Fruit fly (Drosophila melanogaster) whole organism, embryonic: ENCODE measurements around the gene Rilpl.

ENCODE experiments used
- Abd-B ChIP-seq: fragments of 200-800 bp; sonication (Bioruptor generic); optimal IDR thresholded peaks from 2 replicates; lab custom pipeline; 2018; ENCODE audit warnings: missing biosample characterization, mild to moderate bottlenecking, missing genetic modification characterization, moderate library complexity
- B-H2 ChIP-seq: fragments of 200-800 bp; sonication (Bioruptor generic); optimal IDR thresholded peaks from 2 replicates; lab custom pipeline; 2018; ENCODE audit warnings: missing biosample characterization, mild to moderate bottlenecking, missing genetic modification characterization
- CG12744 ChIP-seq: fragments of 200-800 bp; sonication (Bioruptor generic); optimal IDR thresholded peaks from 2 replicates; lab custom pipeline; 2016; ENCODE audit warnings: missing biosample characterization, missing genetic modification characterization
- CG14441 ChIP-seq: fragments of 200-800 bp; sonication (Bioruptor generic); IDR thresholded peaks from 2 replicates; pipeline ENCODE4 v1.3.6; 2022; ENCODE audit warnings: missing biosample characterization, missing genetic modification characterization
- CG14860 ChIP-seq: fragments of 200-800 bp; sonication (Bioruptor generic); IDR thresholded peaks from 3 replicates; pipeline ENCODE4 v1.3.6; 2022; ENCODE audit warnings: missing biosample characterization, missing genetic modification characterization; ENCODE audit not compliant: partially characterized antibody
- CG33213 ChIP-seq: fragments of 200-800 bp; sonication (Bioruptor generic); optimal IDR thresholded peaks from 3 replicates; lab custom pipeline; 2016; ENCODE audit warnings: missing biosample characterization, missing genetic modification characterization
- CG33557 ChIP-seq: fragments of 200-800 bp; sonication (Bioruptor generic); optimal IDR thresholded peaks from 2 replicates; lab custom pipeline; 2019; ENCODE audit warnings: missing biosample characterization, mild to moderate bottlenecking, missing genetic modification characterization, moderate library complexity
- CG34422 ChIP-seq: fragments of 200-800 bp; sonication (Bioruptor generic); IDR thresholded peaks from 3 replicates; pipeline ENCODE4 v1.3.6; 2022; ENCODE audit warnings: missing biosample characterization, missing genetic modification characterization
- CG42726 ChIP-seq: fragments of 200-800 bp; sonication (Bioruptor generic); IDR thresholded peaks from 2 replicates; pipeline ENCODE4 v1.3.6; 2022; ENCODE audit warnings: missing biosample characterization, missing genetic modification characterization; ENCODE audit not compliant: partially characterized antibody
- CG4282 ChIP-seq: fragments of 200-800 bp; sonication (Bioruptor generic); optimal IDR thresholded peaks from 2 replicates; lab custom pipeline; 2016; ENCODE audit warnings: missing biosample characterization, missing genetic modification characterization
- CG6689 ChIP-seq: fragments of 200-800 bp; sonication (Bioruptor generic); IDR thresholded peaks from 2 replicates; pipeline ENCODE4 v1.3.6; 2022; ENCODE audit warnings: missing biosample characterization, missing genetic modification characterization
- CG8944 ChIP-seq: fragments of 200-800 bp; sonication (Bioruptor generic); optimal IDR thresholded peaks from 3 replicates; lab custom pipeline; 2016; ENCODE audit warnings: missing biosample characterization, missing genetic modification characterization
- CG9437 ChIP-seq: fragments of 200-800 bp; sonication (Bioruptor generic); optimal IDR thresholded peaks from 2 replicates; lab custom pipeline; 2018; ENCODE audit warnings: missing biosample characterization, mild to moderate bottlenecking, missing genetic modification characterization
- CHES-1-like ChIP-seq: fragments of 200-800 bp; sonication (Bioruptor generic); optimal IDR thresholded peaks from 2 replicates; lab custom pipeline; 2016; ENCODE audit warnings: missing biosample characterization, missing genetic modification characterization
- CTCF ChIP-seq: fragments of 200-800 bp; sonication (Bioruptor generic); optimal IDR thresholded peaks from 2 replicates; lab custom pipeline; 2017; ENCODE audit warnings: missing biosample characterization, mild to moderate bottlenecking, missing genetic modification characterization, moderate library complexity
- Dek ChIP-seq: fragments of 200-800 bp; sonication (Bioruptor generic); optimal IDR thresholded peaks from 3 replicates; lab custom pipeline; 2019; ENCODE audit warnings: missing biosample characterization, mild to moderate bottlenecking, missing genetic modification characterization, moderate library complexity
- Eip74EF ChIP-seq, 2 experiments: fragments of 200-800 bp in 1 of 2; fragments of >200 bp in 1 of 2; sonication (Bioruptor generic) in 1 of 2; optimal IDR thresholded peaks; 2 replicates each; lab custom pipeline; 2017 to 2019; ENCODE audit warnings: missing biosample characterization in 2 of 2, missing genetic modification characterization in 2 of 2, mild to moderate bottlenecking in 1 of 2, moderate library complexity in 1 of 2
- HLH3B ChIP-seq: fragments of 200-800 bp; sonication (Bioruptor generic); IDR thresholded peaks from 2 replicates; pipeline ENCODE4 v1.3.6; 2022; ENCODE audit warnings: missing biosample characterization, missing genetic modification characterization
- Lhr ChIP-seq: fragments of 200-800 bp; sonication (Bioruptor generic); optimal IDR thresholded peaks from 3 replicates; lab custom pipeline; 2017; ENCODE audit warnings: mild to moderate bottlenecking, missing biosample characterization, missing genetic modification reagents, missing genetic modification characterization
- MTF-1 ChIP-seq: fragments of 200-800 bp; sonication (Bioruptor generic); optimal IDR thresholded peaks from 2 replicates; lab custom pipeline; 2018; ENCODE audit warnings: missing biosample characterization, mild to moderate bottlenecking, missing genetic modification characterization, borderline replicate concordance
- Max ChIP-seq: fragments of 200-800 bp; sonication (Bioruptor generic); optimal IDR thresholded peaks from 2 replicates; lab custom pipeline; 2016; ENCODE audit warnings: missing biosample characterization, mild to moderate bottlenecking, missing genetic modification characterization
- Mrtf ChIP-seq: fragments of 200-800 bp; sonication (Bioruptor generic); IDR thresholded peaks from 3 replicates; pipeline ENCODE4 v1.3.6; 2022; ENCODE audit warnings: missing biosample characterization, missing genetic modification characterization
- Nf-YA ChIP-seq: fragments of 200-800 bp; sonication (Bioruptor generic); IDR thresholded peaks from 2 replicates; pipeline ENCODE4 v1.3.6; 2022; ENCODE audit warnings: missing biosample characterization, missing genetic modification characterization
- Pdp1 ChIP-seq, 2 experiments: fragments of 200-800 bp; sonication (Bioruptor generic); optimal IDR thresholded peaks; 3 replicates each; lab custom pipeline; 2016; ENCODE audit warnings: missing biosample characterization in 2 of 2, missing genetic modification characterization in 2 of 2, mild to moderate bottlenecking in 1 of 2, moderate library complexity in 1 of 2
- Poxn ChIP-seq: fragments of 200-800 bp; sonication (Bioruptor generic); IDR thresholded peaks from 2 replicates; pipeline ENCODE4 v1.3.6; 2022; ENCODE audit warnings: missing biosample characterization, missing genetic modification characterization
- Ptx1 ChIP-seq: fragments of 200-800 bp; sonication (Bioruptor generic); IDR thresholded peaks from 2 replicates; pipeline ENCODE4 v1.3.6; 2022; ENCODE audit warnings: missing biosample characterization, missing genetic modification characterization
- Rfx ChIP-seq: fragments of 200-800 bp; sonication (Bioruptor generic); IDR thresholded peaks from 2 replicates; pipeline ENCODE4 v1.3.6; 2022; ENCODE audit warnings: missing biosample characterization, missing genetic modification characterization
- Tbp ChIP-seq: fragments of >200 bp; optimal IDR thresholded peaks from 2 replicates; lab custom pipeline; 2018; ENCODE audit warnings: missing biosample characterization, missing genetic modification characterization
- Xbp1 ChIP-seq: fragments of 200-800 bp; sonication (Bioruptor generic); optimal IDR thresholded peaks from 3 replicates; lab custom pipeline; 2016; ENCODE audit warnings: missing biosample characterization, mild to moderate bottlenecking, missing genetic modification characterization
- ara ChIP-seq: fragments of 200-800 bp; sonication (Bioruptor generic); IDR thresholded peaks from 2 replicates; pipeline ENCODE4 v1.3.6; 2022; ENCODE audit warnings: missing biosample characterization, missing genetic modification characterization
- bbx ChIP-seq: fragments of 200-800 bp; sonication (Bioruptor generic); IDR thresholded peaks from 2 replicates; pipeline ENCODE4 v1.3.6; 2022; ENCODE audit warnings: missing biosample characterization, missing genetic modification characterization; ENCODE audit not compliant: partially characterized antibody
- cad ChIP-seq: fragments of >200 bp; optimal IDR thresholded peaks from 2 replicates; lab custom pipeline; 2017; ENCODE audit warnings: missing biosample characterization, missing genetic modification characterization
- caup ChIP-seq: fragments of 200-800 bp; sonication (Bioruptor generic); optimal IDR thresholded peaks from 3 replicates; lab custom pipeline; 2017; ENCODE audit warnings: missing biosample characterization, mild to moderate bottlenecking, missing genetic modification characterization, moderate library complexity; ENCODE audit not compliant: severe bottlenecking
- chm ChIP-seq: fragments of 200-800 bp; sonication (Bioruptor generic); IDR thresholded peaks from 2 replicates; pipeline ENCODE4 v1.3.6; 2022; ENCODE audit warnings: missing biosample characterization, missing genetic modification characterization
- dan ChIP-seq: fragments of 200-800 bp; sonication (Bioruptor generic); IDR thresholded peaks from 2 replicates; pipeline ENCODE4 v1.3.6; 2022; ENCODE audit warnings: missing biosample characterization, missing genetic modification characterization
- disco-r ChIP-seq: fragments of 200-800 bp; sonication (Bioruptor generic); optimal IDR thresholded peaks from 2 replicates; lab custom pipeline; 2016; ENCODE audit warnings: missing biosample characterization, missing genetic modification characterization
- dpn ChIP-seq, 2 experiments: fragments of 200-800 bp; sonication (Bioruptor generic); optimal IDR thresholded peaks; 3 replicates each; lab custom pipeline; 2016; ENCODE audit warnings: missing biosample characterization in 2 of 2, missing genetic modification characterization in 2 of 2
- esg ChIP-seq: fragments of 200-800 bp; sonication (Bioruptor generic); conservative IDR thresholded peaks from 2 replicates; pipeline ENCODE4 v1.3.6; 2022; ENCODE audit warnings: missing biosample characterization, missing genetic modification characterization
- fd102C ChIP-seq: fragments of 200-800 bp; sonication (Bioruptor generic); optimal IDR thresholded peaks from 2 replicates; lab custom pipeline; 2018; ENCODE audit warnings: missing biosample characterization, mild to moderate bottlenecking, missing genetic modification characterization, moderate library complexity
- grn ChIP-seq: fragments of 200-800 bp; sonication (Bioruptor generic); optimal IDR thresholded peaks from 3 replicates; lab custom pipeline; 2017; ENCODE audit warnings: missing biosample characterization, missing genetic modification characterization
- ind ChIP-seq: fragments of 200-800 bp; sonication (Bioruptor generic); optimal IDR thresholded peaks from 3 replicates; lab custom pipeline; 2016; ENCODE audit warnings: missing biosample characterization, missing genetic modification characterization
- kah ChIP-seq: fragments of 200-800 bp; sonication (Bioruptor generic); optimal IDR thresholded peaks from 2 replicates; lab custom pipeline; 2018; ENCODE audit warnings: missing biosample characterization, mild to moderate bottlenecking, missing genetic modification characterization
- mld ChIP-seq: fragments of 200-800 bp; sonication (Bioruptor generic); IDR thresholded peaks from 3 replicates; pipeline ENCODE4 v1.3.6; 2022; ENCODE audit warnings: missing biosample characterization, missing genetic modification characterization; ENCODE audit not compliant: partially characterized antibody
- pfk ChIP-seq: fragments of 200-800 bp; sonication (Bioruptor generic); optimal IDR thresholded peaks from 2 replicates; lab custom pipeline; 2018; ENCODE audit warnings: missing biosample characterization, mild to moderate bottlenecking, missing genetic modification characterization, moderate library complexity
- run ChIP-seq: fragments of 200-800 bp; sonication (Bioruptor generic); optimal IDR thresholded peaks from 3 replicates; lab custom pipeline; 2018; ENCODE audit warnings: missing biosample characterization, mild to moderate bottlenecking, missing genetic modification characterization
- scrt ChIP-seq: fragments of 200-800 bp; sonication (Bioruptor generic); optimal IDR thresholded peaks from 2 replicates; lab custom pipeline; 2018; ENCODE audit warnings: missing biosample characterization, mild to moderate bottlenecking, missing genetic modification characterization, moderate library complexity
- sens-2 ChIP-seq: fragments of 200-800 bp; sonication (Bioruptor generic); IDR thresholded peaks from 2 replicates; pipeline ENCODE4 v1.3.6; 2022; ENCODE audit warnings: missing biosample characterization, missing genetic modification characterization
- vfl ChIP-seq: fragments of 200-800 bp; sonication (Bioruptor generic); optimal IDR thresholded peaks from 2 replicates; lab custom pipeline; 2016; ENCODE audit warnings: missing biosample characterization, missing genetic modification characterization
- vvl ChIP-seq: fragments of 200-800 bp; sonication (Bioruptor generic); IDR thresholded peaks from 2 replicates; pipeline ENCODE4 v1.3.6; 2022; ENCODE audit warnings: missing biosample characterization, missing genetic modification characterization
- zfh1 ChIP-seq: fragments of 200-800 bp; sonication (Bioruptor generic); IDR thresholded peaks from 3 replicates; pipeline ENCODE4 v1.3.6; 2022; ENCODE audit warnings: missing biosample characterization, missing genetic modification characterization

Gene Rilpl

DNA sequence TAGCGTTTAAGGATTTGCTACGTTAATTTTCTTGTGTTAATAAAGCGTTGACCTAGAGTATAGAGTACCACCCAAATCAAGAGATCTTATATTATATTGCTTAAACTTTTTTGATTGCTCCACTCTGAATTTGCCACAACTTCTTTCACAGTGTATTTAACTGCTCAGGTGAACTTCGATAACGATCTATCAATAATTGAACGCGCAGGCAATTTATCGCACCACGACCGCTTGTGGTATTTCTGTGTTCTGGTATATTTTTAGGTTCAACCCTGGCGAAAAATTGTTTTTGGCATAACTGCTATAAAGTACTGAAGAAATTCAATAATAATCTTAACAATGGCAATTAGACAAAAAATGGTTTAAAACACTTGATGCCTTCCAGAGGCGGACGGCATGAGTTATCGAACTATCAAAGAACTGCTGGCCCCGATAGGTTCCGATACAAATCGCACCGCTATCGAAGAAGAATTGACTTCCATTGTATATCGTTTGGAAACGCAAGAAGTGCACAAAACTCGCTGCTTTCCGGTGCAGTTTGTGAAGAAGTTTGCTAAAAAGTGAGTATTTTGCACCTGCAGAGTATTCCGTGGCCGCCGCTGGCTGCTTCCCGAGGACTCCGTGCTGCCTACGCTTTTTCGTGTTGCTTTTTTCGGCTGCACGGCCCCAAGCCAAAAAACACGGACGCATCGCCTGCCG is 22.6 kb upstream of the Rilpl start, which contains the start of gene ssx (continued):
- TF ChIP-seq Nf-YA (GFP tag; lab: Robert Waterston, UW) (no peak), Xbp1 (GFP tag; lab: Kevin White, UChicago) (peak; percentile 49), Lhr (GFP tag; lab: Kevin White, UChicago) (peak; percentile 15), scrt (no peak), ara (GFP tag; lab: Robert Waterston, UW) (peak; percentile 61; the same call in 1 of the 2 replicates), CG33557 (GFP tag; lab: Kevin White, UChicago) (no peak), sens-2 (GFP tag; lab: Robert Waterston, UW) (no peak), CG42726 (GFP tag; lab: Robert Waterston, UW) (no peak), Max (GFP tag; lab: Kevin White, UChicago) (no peak), CG34422 (GFP tag; lab: Robert Waterston, UW) (0 out of 3 replicates have a peak, but pooled peaks have one; percentile 17), Ptx1 (no peak), HLH3B (GFP tag; lab: Robert Waterston, UW) (peak; percentile 34; the same call in 1 of the 2 replicates), dpn (GFP tag; optimal IDR thresholded peaks at IDR 0.05; lab: Kevin White, UChicago) (peak; percentile 23 to 47), Eip74EF (GFP tag; optimal IDR thresholded peaks at IDR 0.05; lab: Kevin White, UChicago) (no peak), fd102C (no peak), Poxn (GFP tag; lab: Robert Waterston, UW) (0 out of 2 replicates have a peak, but pooled peaks have one; percentile 11), Dek (no peak), Tbp (no peak), Pdp1 (GFP tag; optimal IDR thresholded peaks at IDR 0.05; lab: Kevin White, UChicago) (peak; percentile 18 to 36), CG6689 (GFP tag; lab: Robert Waterston, UW) (peak; percentile 49; the same call in 1 of the 2 replicates), CHES-1-like (GFP tag; lab: Kevin White, UChicago) (peak; percentile 21), CG12744 (GFP tag; lab: Kevin White, UChicago) (no peak), esg (GFP tag; lab: Robert Waterston, UW) (no peak), CG8944 (GFP tag; lab: Kevin White, UChicago) (peak; percentile 15), zfh1 (GFP tag; lab: Robert Waterston, UW) (peak; percentile 58; the same call in 2 of the 3 replicates), vfl (GFP tag; lab: Kevin White, UChicago) (no peak), CG14860 (GFP tag; lab: Robert Waterston, UW) (peak; percentile 92), dan (GFP tag; lab: Robert Waterston, UW) (no peak), kah (GFP tag; lab: Kevin White, UChicago) (no peak), ind (GFP tag; lab: Kevin White, UChicago) (peak; percentile 18), Rfx (GFP tag; lab: Robert Waterston, UW) (peak; percentile 50), caup (no peak), chm (GFP tag; lab: Robert Waterston, UW) (peak; percentile 34; the same call in 1 of the 2 replicates), vvl (GFP tag; lab: Robert Waterston, UW) (peak; percentile 52), CG9437 (GFP tag; lab: Kevin White, UChicago) (peak; percentile 1), cad (GFP tag; lab: Kevin White, UChicago) (no peak), grn (GFP tag; lab: Kevin White, UChicago) (peak; percentile 62), pfk (GFP tag; lab: Kevin White, UChicago) (no peak), run (no peak), disco-r (GFP tag; lab: Kevin White, UChicago) (no peak), Mrtf (GFP tag; lab: Robert Waterston, UW) (0 out of 3 replicates have a peak, but pooled peaks have one; percentile 23), mld (GFP tag; lab: Robert Waterston, UW) (peak; percentile 82), CG14441 (peak; percentile 54), CG4282 (GFP tag; lab: Kevin White, UChicago) (peak; percentile 2), Abd-B (no peak), MTF-1 (no peak), bbx (GFP tag; lab: Robert Waterston, UW) (peak; percentile 79), CTCF (GFP tag; lab: Kevin White, UChicago) (no peak), B-H2 (GFP tag; lab: Kevin White, UChicago) (no peak), CG33213 (peak; percentile 40)
